Worm (Caenorhabditis elegans) whole organism, midembryonic: ENCODE data around the gene F01G10.4.

Experiments
- T22C8.4 ChIP-seq: fragments of 200-800 bp; sonication (Bioruptor generic); IDR thresholded peaks from 2 replicates; pipeline ENCODE4 v1.3.6; 2022; ENCODE audit warnings: missing genetic modification characterization, missing compliant biosample characterization
- cog-1 ChIP-seq: sonication (generic microtip); optimal IDR thresholded peaks from 2 replicates; lab custom pipeline; 2016; ENCODE audit warnings: missing genetic modification characterization, missing compliant biosample characterization
- flt-1 ChIP-seq: fragments of 200-800 bp; sonication (Bioruptor generic); IDR thresholded peaks from 2 replicates; pipeline ENCODE4 v1.3.6; 2022; ENCODE audit warnings: missing genetic modification characterization, missing compliant biosample characterization
- klf-2 ChIP-seq: fragments of 200-800 bp; sonication (Bioruptor generic); conservative IDR thresholded peaks from 2 replicates; pipeline ENCODE4 v1.3.6; 2022; ENCODE audit warnings: missing genetic modification reagents, missing genetic modification characterization, missing compliant biosample characterization
- med-1 ChIP-seq: sonication (generic microtip); optimal IDR thresholded peaks from 2 replicates; lab custom pipeline; 2017; ENCODE audit warnings: missing genetic modification characterization, mild to moderate bottlenecking, missing compliant biosample characterization, antibody characterized with exemption, missing genetic modification reagents; ENCODE audit not compliant: insufficient read depth
- ref-1 ChIP-seq: fragments of 200-800 bp; sonication (Bioruptor generic); conservative IDR thresholded peaks from 2 replicates; pipeline ENCODE4 v1.3.6; 2022; ENCODE audit warnings: missing genetic modification reagents, missing genetic modification characterization, missing compliant biosample characterization
- tab-1 ChIP-seq: fragments of 200-800 bp; sonication (Bioruptor generic); IDR thresholded peaks from 2 replicates; pipeline ENCODE4 v1.3.6; 2022; ENCODE audit warnings: missing genetic modification characterization, missing compliant biosample characterization
- ztf-23 ChIP-seq: fragments of 200-800 bp; sonication (Bioruptor generic); IDR thresholded peaks from 2 replicates; pipeline ENCODE4 v1.3.6; 2022; ENCODE audit warnings: missing genetic modification reagents, missing genetic modification characterization, missing compliant biosample characterization
- ztf-29 ChIP-seq: fragments of 200-800 bp; sonication (Bioruptor generic); IDR thresholded peaks from 2 replicates; pipeline ENCODE4 v1.3.6; 2022; ENCODE audit warnings: missing genetic modification reagents, missing genetic modification characterization, missing compliant biosample characterization

ce11 chrIV:10275050-10275449 lies 42.7 kb upstream of the F01G10.4 start:
- TF ChIP-seq ztf-29 (GFP tag; lab: Robert Waterston, UW): no peak
- TF ChIP-seq flt-1 (GFP tag; lab: Robert Waterston, UW): no peak
- no peak for TF ChIP-seq tab-1 (GFP tag; lab: Robert Waterston, UW)
- TF ChIP-seq T22C8.4 (GFP tag; lab: Robert Waterston, UW): no peak
- TF ChIP-seq klf-2 (GFP tag; lab: Robert Waterston, UW): no peak
- no peak for TF ChIP-seq cog-1
- no peak for TF ChIP-seq ref-1 (GFP tag; lab: Robert Waterston, UW)
- TF ChIP-seq med-1 (GFP tag; lab: Kevin White, UChicago): no peak
- no peak for TF ChIP-seq ztf-23 (GFP tag; lab: Robert Waterston, UW)
